Fruit fly (Drosophila melanogaster): ENCODE data around the gene CG34279.

The CG34279 gene

DNA sequence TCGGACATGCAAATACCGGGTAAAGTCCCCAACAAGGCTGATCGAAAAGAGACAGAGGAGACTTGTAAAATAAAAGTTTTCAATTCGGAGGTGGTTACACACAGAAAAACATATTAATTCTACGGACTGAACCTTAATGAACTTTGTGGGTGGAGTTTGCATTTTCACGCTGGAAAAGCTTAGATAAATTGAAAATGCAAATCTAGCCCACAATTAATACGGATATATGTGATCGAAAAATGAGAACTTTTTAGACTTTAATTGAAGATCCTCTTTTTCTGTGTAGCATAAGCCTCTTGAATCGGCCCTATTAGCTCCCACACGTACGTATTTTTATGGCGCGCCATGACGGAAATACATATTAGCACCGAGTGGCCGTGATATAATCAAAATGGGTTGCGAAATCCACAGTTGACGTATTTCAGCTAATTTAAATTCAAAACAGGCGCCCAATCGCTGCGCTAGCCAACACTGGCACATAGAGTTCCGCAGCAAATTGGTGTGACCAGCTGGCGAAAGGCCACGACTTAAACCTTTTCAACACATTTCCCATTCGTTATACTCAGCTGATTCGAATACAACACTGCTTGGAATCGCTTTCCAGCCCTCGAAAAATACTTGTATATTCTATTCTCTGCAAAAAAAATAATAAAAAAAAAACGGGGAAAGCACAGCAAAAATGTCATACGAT lies 17.6 kb downstream of the CG34279 start (continued):
- TF ChIP-seq Fer2 (tag; optimal IDR thresholded peaks at IDR 0.05) (peak; percentile 3), HmgD (GFP tag; optimal IDR thresholded peaks at IDR 0.05) (peak; percentile 37), CG31388 (GFP tag; optimal IDR thresholded peaks at IDR 0.05) (no peak), YL-1 (GFP tag; optimal IDR thresholded peaks at IDR 0.05) (peak; percentile 74), CG6791 (GFP tag; IDR thresholded peaks at IDR 0.05; ENCODE audit: partially characterized antibody) (peak; percentile 60; the same call in 1 of the 3 replicates), CG18262 (tag; optimal IDR thresholded peaks at IDR 0.05) (peak; percentile 28), CG8359 (GFP tag; optimal IDR thresholded peaks at IDR 0.05; ENCODE audit: borderline replicate concordance) (peak; percentile 9), Eip74EF (GFP tag; optimal IDR thresholded peaks at IDR 0.05) (peak in 1 of 2 experiments; percentile 56), tll (GFP tag; optimal IDR thresholded peaks at IDR 0.05) (no peak), jing (GFP tag; optimal IDR thresholded peaks at IDR 0.05) (peak; percentile 23), NK7.1 (GFP tag; optimal IDR thresholded peaks at IDR 0.05) (peak; percentile 17), CG30403 (GFP tag; optimal IDR thresholded peaks at IDR 0.05) (peak; percentile 61), CG11456 (GFP tag; IDR thresholded peaks at IDR 0.05) (peak; percentile 77; the same call in 2 of the 3 replicates), CG42726 (GFP tag; IDR thresholded peaks at IDR 0.05; ENCODE audit: partially characterized antibody) (no peak), Hmr (GFP tag; optimal IDR thresholded peaks at IDR 0.05) (peak; percentile 83), eve (GFP tag; optimal IDR thresholded peaks at IDR 0.05) (peak in 1 of 2 experiments; percentile 87), CG13775 (GFP tag; optimal IDR thresholded peaks at IDR 0.05) (peak; percentile 38), CG12219 (GFP tag; optimal IDR thresholded peaks at IDR 0.05) (peak; percentile 19), psq (GFP tag; optimal IDR thresholded peaks at IDR 0.05) (no peak), kay (GFP tag; optimal IDR thresholded peaks at IDR 0.05) (peak; percentile 28), gsb-n (tag; optimal IDR thresholded peaks at IDR 0.05) (peak; percentile 95), oc (tag; optimal IDR thresholded peaks at IDR 0.05) (no peak), twi (tag; optimal IDR thresholded peaks at IDR 0.05) (peak; percentile 26), peb (GFP tag; IDR thresholded peaks at IDR 0.05) (no peak), Camta (GFP tag; optimal IDR thresholded peaks at IDR 0.05) (peak; percentile 44), Usf (GFP tag; optimal IDR thresholded peaks at IDR 0.05) (peak; percentile 37), ind (GFP tag; optimal IDR thresholded peaks at IDR 0.05) (peak; percentile 62), CG31224 (GFP tag; IDR thresholded peaks at IDR 0.05) (no peak), MBD-R2 (GFP tag; IDR thresholded peaks at IDR 0.05) (peak; percentile 80), Atf6 (GFP tag; IDR thresholded peaks at IDR 0.05) (peak; percentile 80), CG18764 (GFP tag; optimal IDR thresholded peaks at IDR 0.05) (peak; percentile 4), CG9215 (GFP tag; IDR thresholded peaks at IDR 0.05) (0 out of 2 replicates have a peak, but pooled peaks have one; percentile 30), CG16813 (GFP tag; IDR thresholded peaks at IDR 0.05; ENCODE audit: partially characterized antibody) (peak; percentile 8; the same call in 1 of the 3 replicates), CG11398 (GFP tag; optimal IDR thresholded peaks at IDR 0.05) (peak; percentile 16), nerfin-1 (tag; optimal IDR thresholded peaks at IDR 0.05) (peak; percentile 49), CG5180 (GFP tag; optimal IDR thresholded peaks at IDR 0.05) (peak; percentile 27), CG10267 (tag; optimal IDR thresholded peaks at IDR 0.05) (peak; percentile 98), Dbx (GFP tag; IDR thresholded peaks at IDR 0.05) (peak; percentile 79), Dfd (GFP tag; optimal IDR thresholded peaks at IDR 0.05) (no peak), CG2116 (GFP tag; optimal IDR thresholded peaks at IDR 0.05) (peak; percentile 99), CG10959 (GFP tag; IDR thresholded peaks at IDR 0.05) (no peak), exex (tag; optimal IDR thresholded peaks at IDR 0.05) (no peak), CG4820 (GFP tag; optimal IDR thresholded peaks at IDR 0.05) (peak; percentile 15), CG6765 (GFP tag; optimal IDR thresholded peaks at IDR 0.05) (peak; percentile 67), kni (GFP tag; optimal IDR thresholded peaks at IDR 0.05) (no peak), crp (GFP tag; optimal IDR thresholded peaks at IDR 0.05) (peak; percentile 91 to 99), ewg (GFP tag; optimal IDR thresholded peaks at IDR 0.05) (peak; percentile 44), CG2712 (tag; optimal IDR thresholded peaks at IDR 0.05) (peak; percentile 67)

All from whole organism, embryonic.